Fruit fly (Drosophila melanogaster) whole organism, embryonic: ENCODE results near the gene CG14340.

Experiments used
- Aef1 ChIP-seq: fragments of 200-800 bp; sonication (Bioruptor generic); IDR thresholded peaks from 3 replicates; pipeline ENCODE4 v1.3.6; 2022; ENCODE audit warnings: missing biosample characterization, missing genetic modification characterization
- BEAF-32 ChIP-seq: fragments of 200-800 bp; sonication (Bioruptor generic); optimal IDR thresholded peaks from 3 replicates; lab custom pipeline; 2017; ENCODE audit warnings: missing biosample characterization, missing genetic modification characterization, mild to moderate bottlenecking, moderate library complexity, missing genetic modification reagents
- Bgb ChIP-seq: fragments of 200-800 bp; sonication (Bioruptor generic); IDR thresholded peaks from 2 replicates; pipeline ENCODE4 v1.3.6; 2022; ENCODE audit warnings: missing biosample characterization, missing genetic modification characterization; ENCODE audit not compliant: partially characterized antibody
- CG10431 ChIP-seq: fragments of 200-800 bp; sonication (Bioruptor generic); optimal IDR thresholded peaks from 3 replicates; lab custom pipeline; 2018; ENCODE audit warnings: missing biosample characterization, mild to moderate bottlenecking, missing genetic modification characterization
- CG11504 ChIP-seq: fragments of 200-800 bp; sonication (Bioruptor generic); optimal IDR thresholded peaks from 3 replicates; lab custom pipeline; 2019; ENCODE audit warnings: missing biosample characterization, mild to moderate bottlenecking, missing genetic modification characterization, moderate library complexity
- CG12155 ChIP-seq: fragments of 200-800 bp; sonication (Bioruptor generic); optimal IDR thresholded peaks from 3 replicates; lab custom pipeline; 2016; ENCODE audit warnings: missing biosample characterization, missing genetic modification characterization
- CG16779 ChIP-seq: fragments of 200-800 bp; sonication (Bioruptor generic); IDR thresholded peaks from 2 replicates; pipeline ENCODE4 v1.3.6; 2022; ENCODE audit warnings: missing biosample characterization, missing genetic modification characterization
- CG30431 ChIP-seq: fragments of 200-800 bp; sonication (Bioruptor generic); optimal IDR thresholded peaks from 2 replicates; lab custom pipeline; 2017; ENCODE audit warnings: missing biosample characterization, missing genetic modification characterization
- CG3281 ChIP-seq: fragments of 200-800 bp; sonication (Bioruptor generic); optimal IDR thresholded peaks from 3 replicates; lab custom pipeline; 2017; ENCODE audit warnings: missing biosample characterization, mild to moderate bottlenecking, missing genetic modification characterization
- CG34422 ChIP-seq: fragments of 200-800 bp; sonication (Bioruptor generic); IDR thresholded peaks from 3 replicates; pipeline ENCODE4 v1.3.6; 2022; ENCODE audit warnings: missing biosample characterization, missing genetic modification characterization
- CG3995 ChIP-seq: fragments of 200-800 bp; sonication (Bioruptor generic); optimal IDR thresholded peaks from 3 replicates; lab custom pipeline; 2016; ENCODE audit warnings: missing biosample characterization, missing genetic modification characterization
- CG6854 ChIP-seq: fragments of 200-800 bp; sonication (Bioruptor generic); optimal IDR thresholded peaks from 3 replicates; lab custom pipeline; 2017; ENCODE audit warnings: missing biosample characterization, mild to moderate bottlenecking, missing genetic modification characterization
- CG8290 ChIP-seq, 3 experiments: fragments of 200-800 bp; sonication (Bioruptor generic); optimal IDR thresholded peaks; 2 replicates each; lab custom pipeline; 2016 to 2019; ENCODE audit warnings: missing biosample characterization in 3 of 3, missing genetic modification characterization in 3 of 3, mild to moderate bottlenecking in 2 of 3, moderate library complexity in 1 of 3
- CG8388 ChIP-seq: fragments of 200-800 bp; sonication (Bioruptor generic); optimal IDR thresholded peaks from 2 replicates; lab custom pipeline; 2019; ENCODE audit warnings: missing biosample characterization, mild to moderate bottlenecking, missing genetic modification characterization, moderate library complexity
- CG8478 ChIP-seq: fragments of >200 bp; optimal IDR thresholded peaks from 2 replicates; lab custom pipeline; 2018
- Doc2 ChIP-seq: fragments of 200-800 bp; sonication (Bioruptor generic); IDR thresholded peaks from 2 replicates; pipeline ENCODE4 v1.3.6; 2022; ENCODE audit warnings: missing biosample characterization, missing genetic modification characterization
- E2f1 ChIP-seq: fragments of 200-800 bp; sonication (Bioruptor generic); IDR thresholded peaks from 2 replicates; pipeline ENCODE4 v1.3.6; 2022; ENCODE audit warnings: missing biosample characterization, missing genetic modification characterization
- Fer2 ChIP-seq: fragments of 200-800 bp; sonication (Bioruptor generic); optimal IDR thresholded peaks from 2 replicates; lab custom pipeline; 2018; ENCODE audit warnings: missing biosample characterization, mild to moderate bottlenecking, missing genetic modification characterization, moderate library complexity
- HLHmδ ChIP-seq: fragments of 200-800 bp; sonication (Bioruptor generic); optimal IDR thresholded peaks from 2 replicates; lab custom pipeline; 2018; ENCODE audit warnings: missing biosample characterization, mild to moderate bottlenecking, missing genetic modification characterization, moderate library complexity
- Hmr ChIP-seq: fragments of 200-800 bp; sonication (Bioruptor generic); optimal IDR thresholded peaks from 3 replicates; lab custom pipeline; 2017; ENCODE audit warnings: mild to moderate bottlenecking, missing biosample characterization, missing genetic modification reagents, missing genetic modification characterization
- Med ChIP-seq: fragments of 200-800 bp; sonication (Bioruptor generic); peaks from one replicate; lab custom pipeline; 2016; ENCODE audit warnings: missing biosample characterization, missing genetic modification characterization, mild to moderate bottlenecking, inconsistent platforms, moderate library complexity
- NK7.1 ChIP-seq: fragments of 200-800 bp; sonication (Bioruptor generic); optimal IDR thresholded peaks from 3 replicates; lab custom pipeline; 2016; ENCODE audit warnings: missing biosample characterization, missing genetic modification characterization
- Oaz ChIP-seq: fragments of 200-800 bp; sonication (Bioruptor generic); IDR thresholded peaks from 2 replicates; pipeline ENCODE4 v1.3.6; 2022; ENCODE audit warnings: missing biosample characterization, missing genetic modification characterization
- Opbp ChIP-seq: fragments of 200-800 bp; sonication (Bioruptor generic); IDR thresholded peaks from 3 replicates; pipeline ENCODE4 v1.3.6; 2022; ENCODE audit warnings: missing biosample characterization, missing genetic modification characterization; ENCODE audit not compliant: partially characterized antibody
- Pdp1 ChIP-seq, 2 experiments: fragments of 200-800 bp; sonication (Bioruptor generic); optimal IDR thresholded peaks; 3 replicates each; lab custom pipeline; 2016; ENCODE audit warnings: missing biosample characterization in 2 of 2, missing genetic modification characterization in 2 of 2, mild to moderate bottlenecking in 1 of 2, moderate library complexity in 1 of 2
- Sox100B ChIP-seq: fragments of 200-800 bp; sonication (Bioruptor generic); optimal IDR thresholded peaks from 3 replicates; lab custom pipeline; 2018; ENCODE audit warnings: missing biosample characterization, mild to moderate bottlenecking, missing genetic modification characterization
- Trl ChIP-seq, 3 experiments: fragments of >200 bp in 2 of 3; fragments of 200-800 bp in 1 of 3; sonication (Bioruptor generic) in 1 of 3; optimal IDR thresholded peaks; 2 replicates in 1 of 3; 3 replicates in 2 of 3; lab custom pipeline; 2016 to 2017; ENCODE audit warnings: missing biosample characterization in 1 of 3, missing genetic modification characterization in 1 of 3
- abd-A ChIP-seq: fragments of 200-800 bp; sonication (Bioruptor generic); optimal IDR thresholded peaks from 3 replicates; lab custom pipeline; 2019; ENCODE audit warnings: missing biosample characterization, mild to moderate bottlenecking, missing genetic modification characterization, moderate library complexity
- cg ChIP-seq: fragments of 200-800 bp; sonication (Bioruptor generic); optimal IDR thresholded peaks from 3 replicates; lab custom pipeline; 2019; ENCODE audit warnings: missing biosample characterization, mild to moderate bottlenecking, missing genetic modification characterization, moderate library complexity
- chm ChIP-seq: fragments of 200-800 bp; sonication (Bioruptor generic); IDR thresholded peaks from 2 replicates; pipeline ENCODE4 v1.3.6; 2022; ENCODE audit warnings: missing biosample characterization, missing genetic modification characterization
- ci ChIP-seq: fragments of 200-800 bp; sonication (Bioruptor generic); IDR thresholded peaks from 3 replicates; pipeline ENCODE4 v1.3.6; 2022; ENCODE audit warnings: missing biosample characterization, missing genetic modification characterization
- dmrt99B ChIP-seq: fragments of 200-800 bp; sonication (Bioruptor generic); optimal IDR thresholded peaks from 2 replicates; lab custom pipeline; 2018; ENCODE audit warnings: missing biosample characterization, mild to moderate bottlenecking, missing genetic modification characterization, moderate library complexity
- gcm2 ChIP-seq: fragments of 200-800 bp; sonication (Bioruptor generic); optimal IDR thresholded peaks from 2 replicates; lab custom pipeline; 2016; ENCODE audit warnings: missing biosample characterization, missing genetic modification characterization
- lab ChIP-seq: fragments of 200-800 bp; sonication (Bioruptor generic); optimal IDR thresholded peaks from 3 replicates; lab custom pipeline; 2017; ENCODE audit warnings: missing biosample characterization, missing genetic modification characterization, mild to moderate bottlenecking, moderate library complexity, missing genetic modification reagents
- lbe ChIP-seq: fragments of 200-800 bp; sonication (Bioruptor generic); optimal IDR thresholded peaks from 2 replicates; lab custom pipeline; 2016; ENCODE audit warnings: missing biosample characterization, mild to moderate bottlenecking, missing genetic modification characterization
- mirr ChIP-seq: fragments of 200-800 bp; sonication (Bioruptor generic); optimal IDR thresholded peaks from 3 replicates; lab custom pipeline; 2018; ENCODE audit warnings: missing biosample characterization, mild to moderate bottlenecking, missing genetic modification characterization
- oc ChIP-seq: fragments of 200-800 bp; sonication (Bioruptor generic); optimal IDR thresholded peaks from 2 replicates; lab custom pipeline; 2018; ENCODE audit warnings: missing biosample characterization, mild to moderate bottlenecking, missing genetic modification characterization, moderate library complexity
- pan ChIP-seq, 4 experiments: fragments of >200 bp in 3 of 4; fragments of 200-800 bp in 1 of 4; sonication (Bioruptor generic) in 1 of 4; optimal IDR thresholded peaks in 3 of 4; IDR thresholded peaks in 1 of 4; 2 replicates each; pipeline versions ENCODE4 v1.3.6 to Lab custom; 2017 to 2022; ENCODE audit warnings: missing biosample characterization in 2 of 4, missing genetic modification characterization in 2 of 4, mixed read lengths in 1 of 4
- psq ChIP-seq: fragments of 200-800 bp; sonication (Bioruptor generic); optimal IDR thresholded peaks from 2 replicates; lab custom pipeline; 2017; ENCODE audit warnings: missing biosample characterization, missing genetic modification characterization
- pum ChIP-seq: fragments of 200-800 bp; sonication (Bioruptor generic); optimal IDR thresholded peaks from 2 replicates; lab custom pipeline; 2016; ENCODE audit warnings: missing biosample characterization, missing genetic modification characterization
- sens ChIP-seq: fragments of 200-800 bp; sonication (Bioruptor generic); peaks from one replicate; lab custom pipeline; 2016; ENCODE audit warnings: missing biosample characterization, missing genetic modification characterization
- slp2 ChIP-seq: fragments of 200-800 bp; sonication (Bioruptor generic); optimal IDR thresholded peaks from 2 replicates; lab custom pipeline; 2016; ENCODE audit warnings: missing biosample characterization, missing genetic modification characterization
- sug ChIP-seq: fragments of 200-800 bp; optimal IDR thresholded peaks from 2 replicates; lab custom pipeline; 2019; ENCODE audit warnings: missing biosample characterization, mild to moderate bottlenecking, missing genetic modification characterization, moderate library complexity
- vvl ChIP-seq: fragments of 200-800 bp; sonication (Bioruptor generic); IDR thresholded peaks from 2 replicates; pipeline ENCODE4 v1.3.6; 2022; ENCODE audit warnings: missing biosample characterization, missing genetic modification characterization
- zf30C ChIP-seq: fragments of 200-800 bp; sonication (Bioruptor generic); optimal IDR thresholded peaks from 3 replicates; lab custom pipeline; 2018; ENCODE audit warnings: missing biosample characterization, mild to moderate bottlenecking, missing genetic modification characterization

The CG14340 gene

DNA sequence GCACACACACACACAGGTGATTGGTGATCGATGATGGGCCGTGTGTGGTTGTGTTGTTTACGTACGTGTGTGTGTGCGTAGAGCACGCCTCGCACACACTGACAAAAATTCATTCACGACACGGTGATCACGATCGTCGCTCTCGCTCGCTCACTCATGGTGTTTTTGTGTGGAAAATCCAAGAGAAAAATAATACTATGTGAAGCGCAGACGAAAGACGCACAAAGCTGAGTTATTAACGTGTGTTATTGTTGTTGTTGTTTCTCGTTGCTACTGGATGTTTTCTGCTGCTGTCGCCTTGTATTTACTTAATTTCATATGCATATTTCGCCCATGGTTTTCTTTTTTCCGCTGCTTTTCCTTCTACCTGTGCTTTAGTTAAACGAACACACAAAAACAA lies 35.7 kb upstream of the CG14340 start (continued):
- peak; percentile 36; the same call in 1 of the 2 replicates for TF ChIP-seq vvl (GFP tag; lab: Robert Waterston, UW)
- TF ChIP-seq pan (optimal IDR thresholded peaks at IDR 0.05; lab: Kevin White, UChicago) = no peak
- peak in 1 of 2 experiments; percentile 14 for TF ChIP-seq pan (GFP tag; optimal IDR thresholded peaks at IDR 0.05 in 1 of 2, IDR thresholded peaks at IDR 0.05 in 1 of 2)
- TF ChIP-seq Aef1 (GFP tag; lab: Robert Waterston, UW) = peak; percentile 34; the same call in 1 of the 3 replicates
- peak; percentile 91 for TF ChIP-seq CG8478 (lab: Kevin White, UChicago)
- TF ChIP-seq Doc2 (GFP tag; lab: Robert Waterston, UW) = no peak
- TF ChIP-seq CG16779 (GFP tag; lab: Robert Waterston, UW) = no peak
- no peak for TF ChIP-seq CG12155 (GFP tag; lab: Kevin White, UChicago)
- no peak for TF ChIP-seq CG6854
- no peak for TF ChIP-seq CG30431 (GFP tag; lab: Kevin White, UChicago)
- peak; percentile 36; the same call in 1 of the 2 replicates for TF ChIP-seq chm (GFP tag; lab: Robert Waterston, UW)
- peak; percentile 28 for TF ChIP-seq oc (tag; lab: Kevin White, UChicago)
- peak; percentile 61 for TF ChIP-seq zf30C
- no peak for TF ChIP-seq CG8388 (GFP tag; lab: Kevin White, UChicago)
- TF ChIP-seq pum (GFP tag; lab: Kevin White, UChicago) = no peak
- no peak for TF ChIP-seq Fer2 (tag; lab: Kevin White, UChicago)
- peak; percentile 1 for TF ChIP-seq NK7.1 (GFP tag; lab: Kevin White, UChicago)
- no peak for TF ChIP-seq Hmr (GFP tag; lab: Kevin White, UChicago)
- no peak for TF ChIP-seq CG10431
- TF ChIP-seq Pdp1 (GFP tag; optimal IDR thresholded peaks at IDR 0.05; lab: Kevin White, UChicago) = peak in 1 of 2 experiments; percentile 1
- TF ChIP-seq slp2 (GFP tag; lab: Kevin White, UChicago) = no peak
- TF ChIP-seq BEAF-32 = peak; percentile 44
- peak; percentile 50; the same call in 1 of the 3 replicates for TF ChIP-seq ci (GFP tag; lab: Robert Waterston, UW)
- TF ChIP-seq lbe (GFP tag; lab: Kevin White, UChicago) = no peak
- TF ChIP-seq sug (tag; lab: Kevin White, UChicago) = peak; percentile 16
- TF ChIP-seq CG3995 = peak; percentile 84
- TF ChIP-seq Oaz (GFP tag; lab: Robert Waterston, UW) = no peak
- peak; percentile 53; the same call in 1 of the 2 replicates for TF ChIP-seq Bgb (GFP tag; lab: Robert Waterston, UW)
- peak; percentile 23 for TF ChIP-seq mirr
- TF ChIP-seq sens (GFP tag; lab: Kevin White, UChicago) = peak; percentile 82
- TF ChIP-seq E2f1 (GFP tag; lab: Robert Waterston, UW) = 0 out of 2 replicates have a peak, but pooled peaks have one; percentile 17
- peak in 1 of 2 experiments; percentile 60 for TF ChIP-seq Trl (optimal IDR thresholded peaks at IDR 0.05; lab: Kevin White, UChicago)
- TF ChIP-seq Trl (GFP tag; optimal IDR thresholded peaks at IDR 0.05; lab: Kevin White, UChicago) = no peak
- TF ChIP-seq abd-A (tag; lab: Kevin White, UChicago) = peak; percentile 6
- TF ChIP-seq Opbp (GFP tag; lab: Robert Waterston, UW) = 0 out of 3 replicates have a peak, but pooled peaks have one; percentile 3
- peak; percentile 97 for TF ChIP-seq cg
- no peak for TF ChIP-seq gcm2 (GFP tag; lab: Kevin White, UChicago)
- TF ChIP-seq CG11504 (tag; lab: Kevin White, UChicago) = peak; percentile 52
- TF ChIP-seq dmrt99B = no peak
- TF ChIP-seq CG8290 (GFP tag; optimal IDR thresholded peaks at IDR 0.05; lab: Kevin White, UChicago) = no peak
- peak in 1 of 2 experiments; percentile 52 for TF ChIP-seq CG8290 (tag; optimal IDR thresholded peaks at IDR 0.05; lab: Kevin White, UChicago)
- TF ChIP-seq CG34422 (GFP tag; lab: Robert Waterston, UW) = peak; percentile 28; the same call in 1 of the 3 replicates
- TF ChIP-seq Sox100B (GFP tag; lab: Kevin White, UChicago) = no peak
- TF ChIP-seq psq (GFP tag; lab: Kevin White, UChicago) = no peak
- peak; percentile 62 for TF ChIP-seq HLHmδ (GFP tag; lab: Kevin White, UChicago)
- peak; percentile 53 for TF ChIP-seq Med (GFP tag; lab: Kevin White, UChicago)
- TF ChIP-seq CG3281 (GFP tag; lab: Kevin White, UChicago) = no peak
- peak; percentile 38 for TF ChIP-seq lab (GFP tag; lab: Kevin White, UChicago)
